Worm (Caenorhabditis elegans) whole organism, L4 larva: ENCODE data around the gene F18F11.4.

Source experiments
- D1046.2 ChIP-seq: fragments of 200-800 bp; sonication (Bioruptor generic); IDR thresholded peaks from 2 replicates; pipeline ENCODE4 v1.3.6; 2022; ENCODE audit warnings: missing genetic modification characterization, missing compliant biosample characterization
- F10B5.3 ChIP-seq: sonication (generic microtip); optimal IDR thresholded peaks from 2 replicates; lab custom pipeline; 2016; ENCODE audit warnings: mild to moderate bottlenecking, missing genetic modification characterization, missing compliant biosample characterization
- F26F4.8 ChIP-seq: fragments of 200-800 bp; sonication (Bioruptor generic); conservative IDR thresholded peaks from 2 replicates; pipeline ENCODE4 v1.3.6; 2022; ENCODE audit warnings: missing genetic modification characterization, missing compliant biosample characterization
- T20F7.1 ChIP-seq: fragments of 200-800 bp; sonication (Bioruptor generic); optimal IDR thresholded peaks from 2 replicates; lab custom pipeline; 2018; ENCODE audit warnings: mild to moderate bottlenecking, missing genetic modification characterization, missing compliant biosample characterization
- Y48G9A.11 ChIP-seq: fragments of 200-800 bp; sonication (Bioruptor generic); IDR thresholded peaks from 2 replicates; pipeline ENCODE4 v1.3.6; 2022; ENCODE audit warnings: missing genetic modification reagents, missing genetic modification characterization, missing compliant biosample characterization
- Y75B8A.6 ChIP-seq: fragments of 200-800 bp; sonication (Bioruptor generic); IDR thresholded peaks from 2 replicates; pipeline ENCODE4 v1.3.6; 2022; ENCODE audit warnings: missing genetic modification reagents, missing genetic modification characterization, missing compliant biosample characterization
- ZK546.5 ChIP-seq, 2 experiments: sonication (generic microtip); optimal IDR thresholded peaks; 2 replicates each; lab custom pipeline; 2017; ENCODE audit warnings: missing biosample characterization in 2 of 2, missing genetic modification characterization in 2 of 2
- aha-1 ChIP-seq: fragments of 150-350 bp; peaks from one replicate; lab custom pipeline; 2014; ENCODE audit warnings: missing biosample characterization, missing genetic modification characterization
- ceh-28 ChIP-seq: fragments of 150-350 bp; optimal IDR thresholded peaks from 2 replicates; lab custom pipeline; 2014; ENCODE audit warnings: missing biosample characterization, missing genetic modification reagents, missing genetic modification characterization
- ceh-44 ChIP-seq: fragments of 200-800 bp; sonication (Bioruptor generic); IDR thresholded peaks from 2 replicates; pipeline ENCODE4 v1.3.6; 2022; ENCODE audit warnings: missing genetic modification reagents, missing genetic modification characterization, missing compliant biosample characterization
- ceh-62 ChIP-seq: sonication (generic microtip); optimal IDR thresholded peaks from 2 replicates; lab custom pipeline; 2017; ENCODE audit warnings: missing biosample characterization, missing genetic modification characterization
- ceh-82 ChIP-seq: sonication (generic microtip); optimal IDR thresholded peaks from 2 replicates; lab custom pipeline; 2017; ENCODE audit warnings: missing biosample characterization, missing genetic modification characterization
- ces-1 ChIP-seq: fragments of 150-350 bp; sonication (generic microtip); optimal IDR thresholded peaks from 4 replicates; lab custom pipeline; 2014; ENCODE audit warnings: missing biosample characterization, missing genetic modification reagents, missing genetic modification characterization
- ctbp-1 ChIP-seq: fragments of 200-800 bp; sonication (Bioruptor generic); IDR thresholded peaks from 2 replicates; pipeline ENCODE4 v1.3.6; 2022; ENCODE audit warnings: missing genetic modification reagents, missing genetic modification characterization, missing compliant biosample characterization
- daf-16 ChIP-seq, 3 experiments: sonication (generic microtip); optimal IDR thresholded peaks; 2 replicates each; lab custom pipeline; 2016 to 2017; ENCODE audit warnings: missing genetic modification characterization in 3 of 3, missing genetic modification reagents in 3 of 3, mild to moderate bottlenecking in 2 of 3, missing compliant biosample characterization in 2 of 3, missing biosample characterization in 1 of 3, moderate library complexity in 1 of 3
- daf-19 ChIP-seq: fragments of 200-800 bp; sonication (Bioruptor generic); conservative IDR thresholded peaks from 2 replicates; pipeline ENCODE4 v1.3.6; 2022; ENCODE audit warnings: missing genetic modification characterization, missing compliant biosample characterization
- daf-8 ChIP-seq: fragments of 200-800 bp; sonication (Bioruptor generic); IDR thresholded peaks from 2 replicates; pipeline ENCODE4 v1.3.6; 2022; ENCODE audit warnings: missing genetic modification characterization, missing compliant biosample characterization
- dmd-6 ChIP-seq: fragments of 200-800 bp; sonication (Bioruptor generic); IDR thresholded peaks from 2 replicates; pipeline ENCODE4 v1.3.6; 2022; ENCODE audit warnings: missing genetic modification reagents, missing genetic modification characterization, missing compliant biosample characterization
- dmd-9 ChIP-seq: fragments of 200-800 bp; sonication (Bioruptor generic); IDR thresholded peaks from 2 replicates; pipeline ENCODE4 v1.3.6; 2022; ENCODE audit warnings: missing genetic modification reagents, missing genetic modification characterization, missing compliant biosample characterization
- dpl-1 ChIP-seq: fragments of 150-350 bp; optimal IDR thresholded peaks from 2 replicates; lab custom pipeline; 2014; ENCODE audit warnings: missing biosample characterization, missing genetic modification reagents, missing genetic modification characterization
- dve-1 ChIP-seq: sonication (generic microtip); optimal IDR thresholded peaks from 2 replicates; lab custom pipeline; 2017; ENCODE audit warnings: antibody characterized with exemption, mild to moderate bottlenecking, missing genetic modification characterization, missing compliant biosample characterization; ENCODE audit not compliant: insufficient read depth
- egl-43 ChIP-seq: fragments of 200-800 bp; sonication (Bioruptor generic); IDR thresholded peaks from 2 replicates; pipeline ENCODE4 v1.3.6; 2022; ENCODE audit warnings: missing genetic modification reagents, missing genetic modification characterization, missing compliant biosample characterization
- fos-1 ChIP-seq: fragments of 150-350 bp; optimal IDR thresholded peaks from 2 replicates; lab custom pipeline; 2014; ENCODE audit warnings: missing biosample characterization, missing genetic modification characterization
- hif-1 ChIP-seq, 2 experiments: sonication (generic microtip); optimal IDR thresholded peaks; 2 replicates each; lab custom pipeline; 2016 to 2017; ENCODE audit warnings: missing compliant biosample characterization in 2 of 2, missing genetic modification characterization in 2 of 2, missing genetic modification reagents in 2 of 2, missing genotype in 2 of 2, mild to moderate bottlenecking in 1 of 2
- hlh-11 ChIP-seq: fragments of 200-800 bp; sonication (Bioruptor generic); optimal IDR thresholded peaks from 2 replicates; lab custom pipeline; 2018; ENCODE audit warnings: mild to moderate bottlenecking, missing genetic modification characterization, missing compliant biosample characterization
- hlh-30 ChIP-seq: sonication (generic microtip); optimal IDR thresholded peaks from 2 replicates; lab custom pipeline; 2017; ENCODE audit warnings: antibody characterized with exemption, mild to moderate bottlenecking, missing genetic modification characterization, missing compliant biosample characterization; ENCODE audit not compliant: insufficient read depth
- hmg-1.1 ChIP-seq: fragments of 200-800 bp; sonication (Bioruptor generic); IDR thresholded peaks from 2 replicates; pipeline ENCODE4 v1.3.6; 2022; ENCODE audit warnings: missing genetic modification reagents, missing genetic modification characterization, missing compliant biosample characterization
- jun-1 ChIP-seq: fragments of 150-350 bp; optimal IDR thresholded peaks from 2 replicates; lab custom pipeline; 2014; ENCODE audit warnings: missing biosample characterization, missing genetic modification reagents, missing genetic modification characterization
- lin-38 ChIP-seq: fragments of 200-800 bp; sonication (Bioruptor generic); IDR thresholded peaks from 2 replicates; pipeline ENCODE4 v1.3.6; 2022; ENCODE audit warnings: missing genetic modification reagents, missing genetic modification characterization, missing compliant biosample characterization
- lir-3 ChIP-seq: sonication (generic microtip); optimal IDR thresholded peaks from 2 replicates; lab custom pipeline; 2016; ENCODE audit warnings: mild to moderate bottlenecking, missing genetic modification characterization, missing compliant biosample characterization
- lsy-2 ChIP-seq, 2 experiments: fragments of 150-350 bp in 1 of 2; sonication (generic microtip) in 1 of 2; optimal IDR thresholded peaks; 2 replicates each; lab custom pipeline; 2014 to 2017; ENCODE audit warnings: missing biosample characterization in 2 of 2, missing genetic modification characterization in 2 of 2
- mdl-1 ChIP-seq, 2 experiments: fragments of 150-350 bp in 1 of 2; sonication (generic microtip) in 1 of 2; optimal IDR thresholded peaks; 2 replicates each; lab custom pipeline; 2014 to 2017; ENCODE audit warnings: missing biosample characterization in 2 of 2, missing genetic modification characterization in 2 of 2
- mdt-29 ChIP-seq: fragments of 200-800 bp; sonication (Bioruptor generic); IDR thresholded peaks from 2 replicates; pipeline ENCODE4 v1.3.6; 2022; ENCODE audit warnings: missing genetic modification reagents, missing genetic modification characterization, missing compliant biosample characterization
- mep-1 ChIP-seq: fragments of 150-350 bp; sonication (generic microtip); optimal IDR thresholded peaks from 3 replicates; lab custom pipeline; 2014; ENCODE audit warnings: missing biosample characterization, missing genetic modification characterization
- nhr-11 ChIP-seq: fragments of 150-350 bp; optimal IDR thresholded peaks from 2 replicates; lab custom pipeline; 2014; ENCODE audit warnings: missing biosample characterization, missing genetic modification characterization
- nhr-28 ChIP-seq: fragments of 150-350 bp; optimal IDR thresholded peaks from 2 replicates; lab custom pipeline; 2014; ENCODE audit warnings: missing biosample characterization, missing genetic modification characterization
- nhr-42 ChIP-seq: fragments of 200-800 bp; sonication (Bioruptor generic); IDR thresholded peaks from 2 replicates; pipeline ENCODE4 v1.3.6; 2022; ENCODE audit warnings: missing genetic modification characterization, missing compliant biosample characterization
- nhr-76 ChIP-seq: fragments of 150-350 bp; optimal IDR thresholded peaks from 2 replicates; lab custom pipeline; 2014; ENCODE audit warnings: missing biosample characterization, missing genetic modification characterization
- pha-4 ChIP-seq, 2 experiments: fragments of 150-350 bp in 1 of 2; fragments of 200-800 bp in 1 of 2; sonication (Bioruptor generic) in 1 of 2; IDR thresholded peaks in 1 of 2; optimal IDR thresholded peaks in 1 of 2; 2 replicates each; pipeline versions ENCODE4 v1.3.6 to Lab custom; 2014 to 2022; ENCODE audit warnings: missing genetic modification characterization in 2 of 2, missing genetic modification reagents in 2 of 2, missing biosample characterization in 1 of 2, missing compliant biosample characterization in 1 of 2
- rbr-2 ChIP-seq: sonication (generic microtip); optimal IDR thresholded peaks from 2 replicates; lab custom pipeline; 2016; ENCODE audit warnings: missing genotype, missing genetic modification characterization, missing compliant biosample characterization
- saeg-2 ChIP-seq: fragments of 200-800 bp; sonication (Bioruptor generic); IDR thresholded peaks from 2 replicates; pipeline ENCODE4 v1.3.6; 2022; ENCODE audit warnings: missing genetic modification reagents, missing genetic modification characterization, missing compliant biosample characterization
- snpc-4 ChIP-seq: fragments of 150-350 bp; optimal IDR thresholded peaks from 2 replicates; lab custom pipeline; 2014; ENCODE audit warnings: missing biosample characterization, missing genetic modification characterization
- spr-1 ChIP-seq: sonication (generic microtip); optimal IDR thresholded peaks from 2 replicates; lab custom pipeline; 2016; ENCODE audit warnings: mild to moderate bottlenecking, missing genetic modification characterization, missing compliant biosample characterization
- spr-3 ChIP-seq: fragments of 200-800 bp; sonication (Bioruptor generic); optimal IDR thresholded peaks from 2 replicates; lab custom pipeline; 2018; ENCODE audit warnings: mild to moderate bottlenecking, missing genetic modification characterization, missing compliant biosample characterization
- unc-39 ChIP-seq: sonication (generic microtip); optimal IDR thresholded peaks from 2 replicates; lab custom pipeline; 2017; ENCODE audit warnings: missing biosample characterization, missing genetic modification characterization
- zag-1 ChIP-seq: fragments of 150-350 bp; optimal IDR thresholded peaks from 2 replicates; lab custom pipeline; 2014; ENCODE audit warnings: missing biosample characterization, missing genetic modification characterization
- zfp-2 ChIP-seq: sonication (generic microtip); optimal IDR thresholded peaks from 2 replicates; lab custom pipeline; 2016; ENCODE audit warnings: mild to moderate bottlenecking, missing genetic modification characterization, missing compliant biosample characterization
- zfp-3 ChIP-seq: fragments of 200-800 bp; sonication (Bioruptor generic); conservative IDR thresholded peaks from 2 replicates; pipeline ENCODE4 v1.3.6; 2022; ENCODE audit warnings: missing genetic modification reagents, missing genetic modification characterization, missing compliant biosample characterization
- ztf-11 ChIP-seq: fragments of 150-350 bp; optimal IDR thresholded peaks from 2 replicates; lab custom pipeline; 2014; ENCODE audit warnings: missing biosample characterization, missing genetic modification characterization
- ztf-7 ChIP-seq: fragments of 150-350 bp; optimal IDR thresholded peaks from 2 replicates; lab custom pipeline; 2014; ENCODE audit warnings: missing biosample characterization, missing genetic modification characterization

Gene F18F11.4

DNA sequence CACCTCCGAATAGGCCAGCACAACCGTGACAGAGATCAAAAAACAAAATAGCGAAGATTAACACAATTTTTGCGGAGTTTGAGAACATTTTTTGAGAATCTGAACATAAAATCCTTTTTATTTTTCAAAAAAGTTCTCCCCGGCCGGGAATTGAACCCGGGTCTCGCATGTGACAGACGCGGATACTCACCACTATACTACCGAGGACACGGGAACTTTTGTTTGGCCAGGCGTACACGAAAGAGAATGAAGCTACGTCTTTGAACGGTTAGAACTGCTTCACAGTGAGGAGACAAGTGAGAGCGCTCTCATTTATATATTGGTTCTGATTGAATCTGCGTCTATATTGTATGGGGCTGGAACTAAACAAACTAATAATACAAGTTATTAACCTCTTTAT, 8.1 kb upstream of the F18F11.4 start, which contains the start of gene grl-26:
grl-26 (minus strand) TSS at position 318 of the 400 bp plus-strand sequence.
- TF ChIP-seq T20F7.1 (GFP tag; lab: Kevin White, UChicago) (no peak), nhr-28 (tag; lab: Kevin White, UChicago) (peak; percentile 38), nhr-42 (GFP tag; lab: Robert Waterston, UW) (peak; percentile 60; the same call in 1 of the 2 replicates), hmg-1.1 (GFP tag; lab: Robert Waterston, UW) (peak; percentile 84), ZK546.5 (tag; optimal IDR thresholded peaks at IDR 0.05; lab: Kevin White, UChicago) (no peak), ceh-82 (tag; lab: Kevin White, UChicago) (no peak), spr-1 (tag; lab: Kevin White, UChicago) (peak; percentile 59), ceh-28 (tag; lab: Kevin White, UChicago) (no peak), rbr-2 (tag; lab: Kevin White, UChicago) (peak; percentile 61), mep-1 (tag; lab: Kevin White, UChicago) (no peak), aha-1 (tag; lab: Kevin White, UChicago) (peak; percentile 92), dve-1 (peak; percentile 59), nhr-11 (tag; lab: Kevin White, UChicago) (no peak), ceh-44 (peak; percentile 91), dmd-9 (0 out of 2 replicates have a peak, but pooled peaks have one; percentile 58), lsy-2 (tag; optimal IDR thresholded peaks at IDR 0.05; lab: Kevin White, UChicago) (no peak), hlh-30 (peak; percentile 88), Y48G9A.11 (GFP tag; lab: Robert Waterston, UW) (peak; percentile 82), F10B5.3 (peak; percentile 2), jun-1 (tag; lab: Kevin White, UChicago) (no peak), spr-3 (GFP tag; lab: Kevin White, UChicago) (peak; percentile 72), daf-16 (GFP tag; optimal IDR thresholded peaks at IDR 0.05; lab: Kevin White, UChicago) (peak in 1 of 2 experiments; percentile 89), daf-16 (tag; optimal IDR thresholded peaks at IDR 0.05; lab: Kevin White, UChicago) (peak; percentile 69), dmd-6 (GFP tag; lab: Robert Waterston, UW) (peak; percentile 52), daf-8 (GFP tag; lab: Robert Waterston, UW) (no peak), mdt-29 (peak; percentile 55; the same call in 1 of the 2 replicates), pha-4 (GFP tag; IDR thresholded peaks at IDR 0.05; lab: Robert Waterston, UW) (peak; percentile 83; the same call in 1 of the 2 replicates), pha-4 (tag; optimal IDR thresholded peaks at IDR 0.05; lab: Kevin White, UChicago) (no peak), ztf-7 (tag; lab: Kevin White, UChicago) (peak; percentile 47), F26F4.8 (GFP tag; lab: Robert Waterston, UW) (peak; percentile 86; the same call in 1 of the 2 replicates), ceh-62 (tag; lab: Kevin White, UChicago) (no peak), mdl-1 (tag; optimal IDR thresholded peaks at IDR 0.05; lab: Kevin White, UChicago) (peak in 1 of 2 experiments; percentile 75), zag-1 (tag; lab: Kevin White, UChicago) (no peak), egl-43 (GFP tag; lab: Robert Waterston, UW) (peak; percentile 90), ces-1 (GFP tag; lab: Kevin White, UChicago) (no peak), zfp-2 (tag; lab: Kevin White, UChicago) (no peak), snpc-4 (tag; lab: Kevin White, UChicago) (no peak), lir-3 (no peak), unc-39 (tag; lab: Kevin White, UChicago) (no peak), saeg-2 (0 out of 2 replicates have a peak, but pooled peaks have one; percentile 40), daf-19 (GFP tag; lab: Robert Waterston, UW) (no peak), hlh-11 (peak; percentile 62), fos-1 (tag; lab: Kevin White, UChicago) (no peak), zfp-3 (GFP tag; lab: Robert Waterston, UW) (peak; percentile 62; the same call in 1 of the 2 replicates), D1046.2 (GFP tag; lab: Robert Waterston, UW) (peak; percentile 89; the same call in 1 of the 2 replicates), ztf-11 (tag; lab: Kevin White, UChicago) (no peak), hif-1 (tag; optimal IDR thresholded peaks at IDR 0.05; lab: Kevin White, UChicago) (peak in 1 of 2 experiments; percentile 52), dpl-1 (no peak), ctbp-1 (GFP tag; lab: Robert Waterston, UW) (peak; percentile 83), lin-38 (GFP tag; lab: Robert Waterston, UW) (peak; percentile 82), Y75B8A.6 (GFP tag; lab: Robert Waterston, UW) (peak; percentile 86; the same call in 1 of the 2 replicates), nhr-76 (tag; lab: Kevin White, UChicago) (no peak)
